Worm (Caenorhabditis elegans) whole organism, L1 larva: ENCODE results near the gene T19D12.6.

ENCODE experiments used
- aha-1 ChIP-seq: fragments of 150-350 bp; optimal IDR thresholded peaks from 2 replicates; lab custom pipeline; 2014; ENCODE audit warnings: missing biosample characterization, missing genetic modification characterization
- ama-1 ChIP-seq: fragments of 150-350 bp; optimal IDR thresholded peaks from 2 replicates; lab custom pipeline; 2014
- blmp-1 ChIP-seq: fragments of 150-350 bp; optimal IDR thresholded peaks from 2 replicates; lab custom pipeline; 2014; ENCODE audit warnings: missing biosample characterization, missing genetic modification characterization
- ceh-8 ChIP-seq: fragments of 200-800 bp; sonication (Bioruptor generic); optimal IDR thresholded peaks from 2 replicates; lab custom pipeline; 2018; ENCODE audit warnings: mild to moderate bottlenecking, missing genetic modification characterization, moderate library complexity, missing compliant biosample characterization
- ces-1 ChIP-seq: fragments of 150-350 bp; optimal IDR thresholded peaks from 2 replicates; lab custom pipeline; 2014; ENCODE audit warnings: missing biosample characterization, missing genetic modification reagents, missing genetic modification characterization
- fos-1 ChIP-seq: fragments of 150-350 bp; optimal IDR thresholded peaks from 2 replicates; lab custom pipeline; 2014; ENCODE audit warnings: missing biosample characterization, missing genetic modification characterization
- lin-13 ChIP-seq: fragments of 150-350 bp; optimal IDR thresholded peaks from 2 replicates; lab custom pipeline; 2014; ENCODE audit warnings: missing biosample characterization, missing genetic modification reagents, missing genetic modification characterization
- lsy-2 ChIP-seq, 2 experiments: fragments of 150-350 bp; optimal IDR thresholded peaks; 2 replicates each; lab custom pipeline; 2014; ENCODE audit warnings: missing biosample characterization in 2 of 2, missing genetic modification characterization in 2 of 2
- nhr-12 ChIP-seq: sonication (generic microtip); optimal IDR thresholded peaks from 2 replicates; lab custom pipeline; 2017; ENCODE audit warnings: missing biosample characterization, missing genetic modification characterization
- nhr-28 ChIP-seq: fragments of 150-350 bp; optimal IDR thresholded peaks from 2 replicates; lab custom pipeline; 2014; ENCODE audit warnings: missing biosample characterization, missing genetic modification characterization
- pqm-1 ChIP-seq: sonication (generic microtip); optimal IDR thresholded peaks from 3 replicates; lab custom pipeline; 2017; ENCODE audit warnings: missing biosample characterization, missing genetic modification characterization
- rnt-1 ChIP-seq: sonication (generic microtip); optimal IDR thresholded peaks from 2 replicates; lab custom pipeline; 2016; ENCODE audit warnings: mild to moderate bottlenecking, missing genetic modification characterization, moderate library complexity, missing compliant biosample characterization
- tlp-1 ChIP-seq: fragments of 150-350 bp; optimal IDR thresholded peaks from 2 replicates; lab custom pipeline; 2014; ENCODE audit warnings: missing biosample characterization, missing genetic modification characterization
- ztf-11 ChIP-seq, 2 experiments: sonication (generic microtip); optimal IDR thresholded peaks; 2 replicates each; lab custom pipeline; 2016 to 2017; ENCODE audit warnings: missing genetic modification characterization in 2 of 2, missing biosample characterization in 1 of 2, missing compliant biosample characterization in 1 of 2

ce11 chrII:6629775-6630174 is 13.1 kb downstream of the T19D12.6 start:
- TF ChIP-seq rnt-1 (tag; lab: Kevin White, UChicago) (no peak), ces-1 (GFP tag; lab: Kevin White, UChicago) (no peak), lsy-2 (tag; optimal IDR thresholded peaks at IDR 0.05; lab: Kevin White, UChicago) (no peak), aha-1 (tag; lab: Kevin White, UChicago) (no peak), lin-13 (no peak), fos-1 (no peak), ztf-11 (tag; optimal IDR thresholded peaks at IDR 0.05; lab: Kevin White, UChicago) (no peak), ceh-8 (GFP tag; lab: Kevin White, UChicago) (no peak), nhr-28 (no peak), blmp-1 (tag; lab: Kevin White, UChicago) (no peak), pqm-1 (tag; lab: Kevin White, UChicago) (no peak), tlp-1 (no peak), nhr-12 (tag; lab: Kevin White, UChicago) (no peak), ama-1 (lab: Kevin White, UChicago) (no peak)
